Worm (Caenorhabditis elegans): ENCODE measurements around the gene srh-141.

ce11 chrV:16459377-16459776, 15.7 kb downstream of the srh-141 start:
- TF ChIP-seq ceh-28 (tag; optimal IDR thresholded peaks at IDR 0.05) (no peak), pqm-1 (tag; optimal IDR thresholded peaks at IDR 0.05) (no peak), ama-1 (optimal IDR thresholded peaks at IDR 0.05) (no peak), nhr-77 (tag; optimal IDR thresholded peaks at IDR 0.05) (no peak)
